Worm (Caenorhabditis elegans) whole organism, midembryonic: ENCODE data around the gene C55C3.73.

Source experiments
- T22C8.4 ChIP-seq: fragments of 200-800 bp; sonication (Bioruptor generic); IDR thresholded peaks from 2 replicates; pipeline ENCODE4 v1.3.6; 2022; ENCODE audit warnings: missing genetic modification characterization, missing compliant biosample characterization
- cog-1 ChIP-seq: sonication (generic microtip); optimal IDR thresholded peaks from 2 replicates; lab custom pipeline; 2016; ENCODE audit warnings: missing genetic modification characterization, missing compliant biosample characterization
- flt-1 ChIP-seq: fragments of 200-800 bp; sonication (Bioruptor generic); IDR thresholded peaks from 2 replicates; pipeline ENCODE4 v1.3.6; 2022; ENCODE audit warnings: missing genetic modification characterization, missing compliant biosample characterization
- klf-2 ChIP-seq: fragments of 200-800 bp; sonication (Bioruptor generic); conservative IDR thresholded peaks from 2 replicates; pipeline ENCODE4 v1.3.6; 2022; ENCODE audit warnings: missing genetic modification reagents, missing genetic modification characterization, missing compliant biosample characterization
- med-1 ChIP-seq: sonication (generic microtip); optimal IDR thresholded peaks from 2 replicates; lab custom pipeline; 2017; ENCODE audit warnings: missing genetic modification characterization, mild to moderate bottlenecking, missing compliant biosample characterization, antibody characterized with exemption, missing genetic modification reagents; ENCODE audit not compliant: insufficient read depth
- ref-1 ChIP-seq: fragments of 200-800 bp; sonication (Bioruptor generic); conservative IDR thresholded peaks from 2 replicates; pipeline ENCODE4 v1.3.6; 2022; ENCODE audit warnings: missing genetic modification reagents, missing genetic modification characterization, missing compliant biosample characterization
- ztf-23 ChIP-seq: fragments of 200-800 bp; sonication (Bioruptor generic); IDR thresholded peaks from 2 replicates; pipeline ENCODE4 v1.3.6; 2022; ENCODE audit warnings: missing genetic modification reagents, missing genetic modification characterization, missing compliant biosample characterization

ce11 chrIV:5749874-5750273 is 46.6 kb upstream of the C55C3.73 start:
- TF ChIP-seq T22C8.4 (GFP tag; lab: Robert Waterston, UW) (no peak), flt-1 (GFP tag; lab: Robert Waterston, UW) (no peak), cog-1 (tag; lab: Kevin White, UChicago) (no peak), klf-2 (GFP tag; lab: Robert Waterston, UW) (no peak), ztf-23 (GFP tag; lab: Robert Waterston, UW) (no peak), med-1 (no peak), ref-1 (no peak)
